Worm (Caenorhabditis elegans) whole organism, L1 larva: ENCODE measurements around the gene unc-24.
A peak's percentile ranks its signal among the peaks of the same experiment; 100 is the strongest.

ENCODE experiments used
- C16A3.4 ChIP-seq: fragments of 150-350 bp; optimal IDR thresholded peaks from 2 replicates; lab custom pipeline; 2014; ENCODE audit warnings: missing biosample characterization, missing genetic modification characterization
- C34B4.2 ChIP-seq: sonication (generic microtip); optimal IDR thresholded peaks from 2 replicates; lab custom pipeline; 2017; ENCODE audit warnings: mild to moderate bottlenecking, missing genetic modification characterization, missing compliant biosample characterization
- Y116A8C.19 ChIP-seq: sonication (generic microtip); optimal IDR thresholded peaks from 2 replicates; lab custom pipeline; 2016; ENCODE audit warnings: missing compliant biosample characterization, missing genetic modification characterization, borderline replicate concordance
- aha-1 ChIP-seq: fragments of 150-350 bp; optimal IDR thresholded peaks from 2 replicates; lab custom pipeline; 2014; ENCODE audit warnings: missing biosample characterization, missing genetic modification characterization
- blmp-1 ChIP-seq: fragments of 150-350 bp; optimal IDR thresholded peaks from 2 replicates; lab custom pipeline; 2014; ENCODE audit warnings: missing biosample characterization, missing genetic modification characterization
- ceh-63 ChIP-seq: fragments of 200-800 bp; sonication (Bioruptor generic); optimal IDR thresholded peaks from 2 replicates; lab custom pipeline; 2018; ENCODE audit warnings: mild to moderate bottlenecking, missing genetic modification characterization, missing compliant biosample characterization
- ceh-8 ChIP-seq: fragments of 200-800 bp; sonication (Bioruptor generic); optimal IDR thresholded peaks from 2 replicates; lab custom pipeline; 2018; ENCODE audit warnings: mild to moderate bottlenecking, missing genetic modification characterization, moderate library complexity, missing compliant biosample characterization
- ceh-88 ChIP-seq: fragments of 200-800 bp; sonication (Bioruptor generic); IDR thresholded peaks from 2 replicates; pipeline ENCODE4 v1.3.6; 2022; ENCODE audit warnings: missing genetic modification characterization, missing compliant biosample characterization
- dsc-1 ChIP-seq: sonication (generic microtip); optimal IDR thresholded peaks from 2 replicates; lab custom pipeline; 2016; ENCODE audit warnings: mild to moderate bottlenecking, missing genetic modification characterization, missing compliant biosample characterization
- efl-1 ChIP-seq, 4 experiments: fragments of 150-350 bp; optimal IDR thresholded peaks in 3 of 4; peaks in 1 of 4; 1 replicate in 1 of 4; 2 replicates in 3 of 4; lab custom pipeline; 2014; ENCODE audit warnings: missing biosample characterization in 2 of 4, missing genetic modification characterization in 2 of 4, missing genetic modification reagents in 2 of 4
- egl-13 ChIP-seq: sonication (generic microtip); optimal IDR thresholded peaks from 2 replicates; lab custom pipeline; 2016; ENCODE audit warnings: missing genotype, missing genetic modification reagents, missing genetic modification characterization, missing compliant biosample characterization
- elt-2 ChIP-seq: sonication (generic microtip); optimal IDR thresholded peaks from 2 replicates; lab custom pipeline; 2016; ENCODE audit warnings: missing genetic modification characterization, mild to moderate bottlenecking, inconsistent platforms, missing compliant biosample characterization, missing genetic modification reagents
- fkh-10 ChIP-seq: sonication (generic microtip); optimal IDR thresholded peaks from 2 replicates; lab custom pipeline; 2017; ENCODE audit warnings: missing biosample characterization, missing genetic modification reagents, missing genetic modification characterization
- fkh-4 ChIP-seq: sonication (generic microtip); optimal IDR thresholded peaks from 2 replicates; lab custom pipeline; 2016; ENCODE audit warnings: missing compliant biosample characterization, missing genetic modification characterization, borderline replicate concordance
- fkh-8 ChIP-seq: sonication (generic microtip); optimal IDR thresholded peaks from 2 replicates; lab custom pipeline; 2016; ENCODE audit warnings: mild to moderate bottlenecking, missing genetic modification characterization, missing compliant biosample characterization
- fos-1 ChIP-seq: fragments of 150-350 bp; optimal IDR thresholded peaks from 2 replicates; lab custom pipeline; 2014; ENCODE audit warnings: missing biosample characterization, missing genetic modification characterization
- hlh-4 ChIP-seq: sonication (generic microtip); optimal IDR thresholded peaks from 2 replicates; lab custom pipeline; 2016; ENCODE audit warnings: mild to moderate bottlenecking, missing genetic modification characterization, missing compliant biosample characterization
- irx-1 ChIP-seq: sonication (generic microtip); optimal IDR thresholded peaks from 2 replicates; lab custom pipeline; 2016; ENCODE audit warnings: missing genetic modification characterization, missing compliant biosample characterization
- isw-1 ChIP-seq: fragments of 200-800 bp; sonication (Bioruptor generic); IDR thresholded peaks from 2 replicates; pipeline ENCODE4 v1.3.6; 2022; ENCODE audit warnings: missing genetic modification characterization, missing compliant biosample characterization
- jun-1 ChIP-seq: fragments of 150-350 bp; optimal IDR thresholded peaks from 2 replicates; lab custom pipeline; 2014; ENCODE audit warnings: missing biosample characterization, missing genetic modification reagents, missing genetic modification characterization
- lin-14 ChIP-seq: fragments of 200-800 bp; sonication (Bioruptor generic); optimal IDR thresholded peaks from 2 replicates; lab custom pipeline; 2018; ENCODE audit warnings: mild to moderate bottlenecking, missing genetic modification characterization, moderate library complexity, missing compliant biosample characterization
- lin-15B ChIP-seq: fragments of 150-350 bp; sonication (generic microtip); optimal IDR thresholded peaks from 3 replicates; lab custom pipeline; 2014; ENCODE audit warnings: missing biosample characterization, missing genetic modification characterization
- lin-35 ChIP-seq, 2 experiments: fragments of 150-350 bp; optimal IDR thresholded peaks; 2 replicates each; lab custom pipeline; 2014; ENCODE audit warnings: missing biosample characterization in 2 of 2, missing genetic modification characterization in 2 of 2, missing genetic modification reagents in 2 of 2
- lir-3 ChIP-seq: sonication (generic microtip); optimal IDR thresholded peaks from 2 replicates; lab custom pipeline; 2016; ENCODE audit warnings: mild to moderate bottlenecking, missing genetic modification characterization, moderate library complexity, missing compliant biosample characterization; ENCODE audit not compliant: poor library complexity
- lsy-2 ChIP-seq, 2 experiments: fragments of 150-350 bp; optimal IDR thresholded peaks; 2 replicates each; lab custom pipeline; 2014; ENCODE audit warnings: missing biosample characterization in 2 of 2, missing genetic modification characterization in 2 of 2
- mdl-1 ChIP-seq, 2 experiments: fragments of 150-350 bp; optimal IDR thresholded peaks; 2 replicates each; lab custom pipeline; 2014 to 2017; ENCODE audit warnings: missing biosample characterization in 2 of 2, missing genetic modification characterization in 2 of 2, inconsistent platforms in 1 of 2
- mef-2 ChIP-seq: fragments of 150-350 bp; optimal IDR thresholded peaks from 2 replicates; lab custom pipeline; 2014; ENCODE audit warnings: missing biosample characterization, missing genetic modification characterization
- nhr-19 ChIP-seq: fragments of 200-800 bp; sonication (Bioruptor generic); conservative IDR thresholded peaks from 2 replicates; pipeline ENCODE4 v1.3.6; 2022; ENCODE audit warnings: missing genetic modification characterization, missing compliant biosample characterization
- nhr-20 ChIP-seq: sonication (generic microtip); optimal IDR thresholded peaks from 2 replicates; lab custom pipeline; 2016; ENCODE audit warnings: mild to moderate bottlenecking, missing genetic modification characterization, missing compliant biosample characterization
- nhr-47 ChIP-seq: sonication (generic microtip); optimal IDR thresholded peaks from 2 replicates; lab custom pipeline; 2016; ENCODE audit warnings: mild to moderate bottlenecking, missing genetic modification characterization, moderate library complexity, missing compliant biosample characterization
- nhr-71 ChIP-seq: sonication (generic microtip); optimal IDR thresholded peaks from 2 replicates; lab custom pipeline; 2016; ENCODE audit warnings: mild to moderate bottlenecking, missing genetic modification characterization, moderate library complexity, missing compliant biosample characterization
- nhr-77 ChIP-seq: fragments of 150-350 bp; optimal IDR thresholded peaks from 2 replicates; lab custom pipeline; 2014; ENCODE audit warnings: missing biosample characterization, missing genetic modification characterization
- pax-3 ChIP-seq: fragments of 200-800 bp; sonication (Bioruptor generic); optimal IDR thresholded peaks from 2 replicates; lab custom pipeline; 2018; ENCODE audit warnings: mild to moderate bottlenecking, missing genetic modification characterization, moderate library complexity, missing compliant biosample characterization
- rnt-1 ChIP-seq: sonication (generic microtip); optimal IDR thresholded peaks from 2 replicates; lab custom pipeline; 2016; ENCODE audit warnings: mild to moderate bottlenecking, missing genetic modification characterization, moderate library complexity, missing compliant biosample characterization
- skn-1 ChIP-seq: fragments of 150-350 bp; optimal IDR thresholded peaks from 2 replicates; lab custom pipeline; 2014; ENCODE audit warnings: missing biosample characterization, missing genetic modification characterization
- snu-23 ChIP-seq: sonication (generic microtip); optimal IDR thresholded peaks from 2 replicates; lab custom pipeline; 2016; ENCODE audit warnings: missing genetic modification characterization, missing compliant biosample characterization
- sox-4 ChIP-seq: sonication (generic microtip); optimal IDR thresholded peaks from 2 replicates; lab custom pipeline; 2016; ENCODE audit warnings: missing genetic modification characterization, missing compliant biosample characterization
- sptf-1 ChIP-seq: fragments of 150-350 bp; optimal IDR thresholded peaks from 2 replicates; lab custom pipeline; 2014; ENCODE audit warnings: missing biosample characterization, missing genetic modification characterization
- tlp-1 ChIP-seq: fragments of 150-350 bp; optimal IDR thresholded peaks from 2 replicates; lab custom pipeline; 2014; ENCODE audit warnings: missing biosample characterization, missing genetic modification characterization
- unc-86 ChIP-seq: sonication (generic microtip); optimal IDR thresholded peaks from 2 replicates; lab custom pipeline; 2016; ENCODE audit warnings: missing genetic modification characterization, missing compliant biosample characterization
- unc-98 ChIP-seq: fragments of 200-800 bp; sonication (Bioruptor generic); IDR thresholded peaks from 2 replicates; pipeline ENCODE4 v1.3.6; 2022; ENCODE audit warnings: missing genetic modification characterization, missing compliant biosample characterization
- vab-15 ChIP-seq: sonication (generic microtip); optimal IDR thresholded peaks from 2 replicates; lab custom pipeline; 2017; ENCODE audit warnings: missing genotype, mild to moderate bottlenecking, missing genetic modification characterization, missing compliant biosample characterization
- xbp-1 ChIP-seq: sonication (generic microtip); optimal IDR thresholded peaks from 2 replicates; lab custom pipeline; 2016; ENCODE audit warnings: missing genetic modification characterization, missing compliant biosample characterization

unc-24 gene

ce11 chrIV:8010521-8010920, 30.9 kb downstream of the unc-24 start:
- TF ChIP-seq fkh-8 (tag; lab: Kevin White, UChicago), result no peak
- TF ChIP-seq C34B4.2, result no peak
- no peak for TF ChIP-seq blmp-1 (tag; lab: Kevin White, UChicago)
- no peak for TF ChIP-seq sptf-1
- no peak for TF ChIP-seq nhr-71 (tag; lab: Kevin White, UChicago)
- TF ChIP-seq fkh-4 (tag; lab: Kevin White, UChicago), result no peak
- no peak for TF ChIP-seq lin-14 (GFP tag; lab: Kevin White, UChicago)

- no peak for TF ChIP-seq dsc-1 (tag; lab: Kevin White, UChicago)
- no peak for TF ChIP-seq lin-35 (GFP tag; optimal IDR thresholded peaks at IDR 0.05; lab: Kevin White, UChicago)
- TF ChIP-seq sox-4 (tag; lab: Kevin White, UChicago), result no peak
- TF ChIP-seq hlh-4 (tag; lab: Kevin White, UChicago), result no peak
- TF ChIP-seq aha-1, result no peak
- TF ChIP-seq fkh-10, result no peak
- TF ChIP-seq snu-23, result no peak
- no peak for TF ChIP-seq skn-1 (tag; lab: Kevin White, UChicago)
- no peak for TF ChIP-seq rnt-1
- TF ChIP-seq ceh-63 (GFP tag; lab: Kevin White, UChicago), result no peak
- no peak for TF ChIP-seq nhr-77 (tag; lab: Kevin White, UChicago)
- TF ChIP-seq tlp-1 (tag; lab: Kevin White, UChicago), result no peak
Measured at ce11 chrIV:8012330-8012729, 32.7 kb downstream of the unc-24 start, which contains the start of gene Y42H9B.3. Gene Y42H9B.3, minus strand, starts transcription at chrIV:8012430.

DNA sequence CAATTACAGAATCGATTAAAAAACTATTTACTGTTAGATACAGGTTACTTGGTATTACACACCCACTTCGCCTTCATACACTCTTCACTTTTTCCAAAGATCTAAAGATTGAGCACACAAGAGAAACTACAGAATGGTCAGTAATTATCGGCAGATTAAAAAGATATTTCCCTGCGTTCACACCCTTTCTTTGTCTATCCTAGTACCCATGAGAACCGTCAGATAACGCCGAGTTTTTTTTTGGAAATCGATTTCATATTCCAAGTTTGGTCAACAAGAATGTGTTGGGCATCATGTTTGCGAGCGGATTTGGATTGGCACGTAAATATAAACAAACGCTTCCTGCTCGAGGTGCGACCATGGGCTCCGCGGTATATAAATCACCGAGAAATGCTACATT, 34.2 kb downstream of the unc-24 start, which contains the start of gene C26B2.8:
C26B2.8 (plus strand) TSS at position 301 of the 400 bp plus-strand sequence.
- TF ChIP-seq irx-1 (tag; lab: Kevin White, UChicago) (no peak), lin-35 (GFP tag; optimal IDR thresholded peaks at IDR 0.05; lab: Kevin White, UChicago) (no peak), mef-2 (no peak), xbp-1 (tag; lab: Kevin White, UChicago) (no peak)

- peak; percentile 33 for TF ChIP-seq nhr-77 (tag; lab: Kevin White, UChicago)
- peak; percentile 88 for TF ChIP-seq lir-3
- peak; percentile 69 to 82 for TF ChIP-seq efl-1 (optimal IDR thresholded peaks at IDR 0.05; lab: Kevin White, UChicago)
- TF ChIP-seq efl-1 (GFP tag; optimal IDR thresholded peaks at IDR 0.05 in 1 of 2; lab: Kevin White, UChicago), result peak; percentile 83 to 98
- TF ChIP-seq irx-1 (tag; lab: Kevin White, UChicago), result peak; percentile 22
- TF ChIP-seq elt-2, result peak; percentile 5
- TF ChIP-seq mdl-1 (tag; optimal IDR thresholded peaks at IDR 0.05; lab: Kevin White, UChicago), result peak in 1 of 2 experiments; percentile 52
- peak; percentile 76 for TF ChIP-seq unc-98 (GFP tag; lab: Robert Waterston, UW)
- TF ChIP-seq vab-15 (tag; lab: Kevin White, UChicago), result peak; percentile 76
- TF ChIP-seq nhr-19 (GFP tag; lab: Robert Waterston, UW), result peak; percentile 85
- peak; percentile 82 for TF ChIP-seq snu-23
- TF ChIP-seq fkh-10, result peak; percentile 47
- TF ChIP-seq Y116A8C.19 (tag; lab: Kevin White, UChicago), result peak; percentile 28
- TF ChIP-seq lin-14 (GFP tag; lab: Kevin White, UChicago), result peak; percentile 81
- peak; percentile 48 for TF ChIP-seq fkh-4 (tag; lab: Kevin White, UChicago)
- peak; percentile 69 to 80 for TF ChIP-seq lsy-2 (tag; optimal IDR thresholded peaks at IDR 0.05; lab: Kevin White, UChicago)
- TF ChIP-seq unc-86 (tag; lab: Kevin White, UChicago), result peak; percentile 84
- peak; percentile 76 to 89 for TF ChIP-seq lin-35 (GFP tag; optimal IDR thresholded peaks at IDR 0.05; lab: Kevin White, UChicago)
- TF ChIP-seq egl-13, result peak; percentile 86
- TF ChIP-seq ceh-63 (GFP tag; lab: Kevin White, UChicago), result peak; percentile 54
- TF ChIP-seq nhr-71 (tag; lab: Kevin White, UChicago), result peak; percentile 88
- TF ChIP-seq ceh-88 (GFP tag; lab: Robert Waterston, UW), result peak; percentile 86
- peak; percentile 36 for TF ChIP-seq lin-15B (tag; lab: Kevin White, UChicago)
- TF ChIP-seq fos-1 (tag; lab: Kevin White, UChicago), result peak; percentile 21
- TF ChIP-seq nhr-47 (tag; lab: Kevin White, UChicago), result peak; percentile 88
- peak; percentile 83 for TF ChIP-seq dsc-1 (tag; lab: Kevin White, UChicago)
- peak; percentile 76 for TF ChIP-seq pax-3 (tag; lab: Kevin White, UChicago)
- TF ChIP-seq hlh-4 (tag; lab: Kevin White, UChicago), result peak; percentile 7
- peak; percentile 34 for TF ChIP-seq skn-1 (tag; lab: Kevin White, UChicago)
- peak; percentile 81 for TF ChIP-seq isw-1 (GFP tag; lab: Robert Waterston, UW)
- peak; percentile 44 for TF ChIP-seq jun-1 (tag; lab: Kevin White, UChicago)
- TF ChIP-seq nhr-20 (tag; lab: Kevin White, UChicago), result peak; percentile 83
- TF ChIP-seq xbp-1 (tag; lab: Kevin White, UChicago), result peak; percentile 84
- TF ChIP-seq ceh-8, result peak; percentile 37
- TF ChIP-seq rnt-1, result peak; percentile 95
- peak; percentile 41 for TF ChIP-seq C16A3.4
Measured at ce11 chrIV:8015726-8016312, 36.1 kb downstream of the unc-24 start, which contains the start of gene C26B2.7. Gene C26B2.7, plus strand, starts transcription at chrIV:8016274.
